Fruit fly (Drosophila melanogaster) whole organism, prepupa: ENCODE measurements around the gene lawc.

ENCODE experiments used
- CG10669 ChIP-seq: fragments of 200-800 bp; sonication (Bioruptor generic); optimal IDR thresholded peaks from 3 replicates; lab custom pipeline; 2018; ENCODE audit warnings: missing biosample characterization, mild to moderate bottlenecking, missing genetic modification characterization, moderate library complexity
- CG6854 ChIP-seq: fragments of 200-800 bp; sonication (Bioruptor generic); optimal IDR thresholded peaks from 2 replicates; lab custom pipeline; 2017; ENCODE audit warnings: missing biosample characterization, mild to moderate bottlenecking, missing genetic modification characterization
- Eip75B ChIP-seq: fragments of 200-800 bp; sonication (Bioruptor generic); optimal IDR thresholded peaks from 3 replicates; lab custom pipeline; 2016; ENCODE audit warnings: missing biosample characterization, missing genetic modification characterization
- Hr39 ChIP-seq: fragments of 200-800 bp; sonication (Bioruptor generic); optimal IDR thresholded peaks from 2 replicates; lab custom pipeline; 2016; ENCODE audit warnings: missing biosample characterization, missing genetic modification characterization
- eg ChIP-seq: fragments of 200-800 bp; sonication (Bioruptor generic); IDR thresholded peaks from 3 replicates; pipeline ENCODE4 v1.3.6; 2022; ENCODE audit warnings: missing biosample characterization, missing genetic modification characterization
- fkh ChIP-seq: fragments of 200-800 bp; sonication (Bioruptor generic); optimal IDR thresholded peaks from 3 replicates; lab custom pipeline; 2017; ENCODE audit warnings: missing biosample characterization, mild to moderate bottlenecking, missing genetic modification characterization, moderate library complexity
- topi ChIP-seq: fragments of 200-800 bp; sonication (Bioruptor generic); optimal IDR thresholded peaks from 3 replicates; lab custom pipeline; 2016; ENCODE audit warnings: missing biosample characterization, missing genetic modification characterization

dm6 chrX:8459452-8460040, 48.1 kb upstream of the lawc start:
- no peak for TF ChIP-seq fkh
- TF ChIP-seq CG6854 (GFP tag; lab: Kevin White, UChicago) = no peak
- TF ChIP-seq topi (GFP tag; lab: Kevin White, UChicago) = no peak
- TF ChIP-seq eg (GFP tag; lab: Robert Waterston, UW) = no peak
- peak; percentile 15 for TF ChIP-seq CG10669 (GFP tag; lab: Kevin White, UChicago)
- TF ChIP-seq Eip75B (GFP tag; lab: Kevin White, UChicago) = no peak
- no peak for TF ChIP-seq Hr39 (GFP tag; lab: Kevin White, UChicago)
